Worm (Caenorhabditis elegans): ENCODE results near the gene C04E6.4.

The C04E6.4 gene

ce11 chrV:5888820-5889219 is 18.4 kb upstream of the C04E6.4 start:
- TF ChIP-seq ceh-18 (tag; optimal IDR thresholded peaks at IDR 0.05) (no peak), fax-1 (tag; optimal IDR thresholded peaks at IDR 0.05) (no peak), C08G9.2 (tag; optimal IDR thresholded peaks at IDR 0.05) (no peak), ceh-19 (GFP tag; optimal IDR thresholded peaks at IDR 0.05) (no peak), T23F11.4 (GFP tag; optimal IDR thresholded peaks at IDR 0.05) (no peak), ceh-22 (tag; optimal IDR thresholded peaks at IDR 0.05) (no peak), che-1 (tag; optimal IDR thresholded peaks at IDR 0.05) (no peak), ahr-1 (tag; optimal IDR thresholded peaks at IDR 0.05) (no peak), unc-42 (tag; optimal IDR thresholded peaks at IDR 0.05) (no peak), sox-2 (GFP tag; IDR thresholded peaks at IDR 0.05) (no peak), pag-3 (tag; optimal IDR thresholded peaks at IDR 0.05; ENCODE audit: borderline replicate concordance) (no peak), hlh-15 (tag; optimal IDR thresholded peaks at IDR 0.05) (no peak), pha-2 (tag; optimal IDR thresholded peaks at IDR 0.05) (no peak), hlh-13 (GFP tag; optimal IDR thresholded peaks at IDR 0.05) (no peak)

- no peak for TF ChIP-seq fkh-10 (GFP tag; optimal IDR thresholded peaks at IDR 0.05)
- no peak for TF ChIP-seq lim-6 (tag; optimal IDR thresholded peaks at IDR 0.05)
- TF ChIP-seq eyg-1 (tag; optimal IDR thresholded peaks at IDR 0.05), result no peak
- TF ChIP-seq tbx-7 (tag; optimal IDR thresholded peaks at IDR 0.05), result no peak
- no peak for TF ChIP-seq pros-1 (tag; optimal IDR thresholded peaks at IDR 0.05)
- no peak for TF ChIP-seq ztf-16 (tag; optimal IDR thresholded peaks at IDR 0.05)
- TF ChIP-seq ceh-6 (GFP tag; optimal IDR thresholded peaks at IDR 0.05), result no peak
- no peak for TF ChIP-seq T23F11.4 (GFP tag; optimal IDR thresholded peaks at IDR 0.05)
- TF ChIP-seq K09A11.1 (tag; optimal IDR thresholded peaks at IDR 0.05; ENCODE audit: insufficient read depth), result no peak
- TF ChIP-seq dmd-4 (tag; optimal IDR thresholded peaks at IDR 0.05; ENCODE audit: borderline replicate concordance), result no peak
- no peak for TF ChIP-seq unc-3 (GFP tag; conservative IDR thresholded peaks at IDR 0.05)
- no peak for TF ChIP-seq unc-3 (tag; optimal IDR thresholded peaks at IDR 0.05)
- no peak for TF ChIP-seq ceh-48 (tag; optimal IDR thresholded peaks at IDR 0.05)
- TF ChIP-seq syd-9 (tag; optimal IDR thresholded peaks at IDR 0.05), result no peak
These were observed 16.0 kb upstream of the C04E6.4 start for ce11 chrV:5891204-5891603.

ce11 chrV:5893015-5893414 is 14.2 kb upstream of the C04E6.4 start, which contains the start of gene C04E6.7:
Gene C04E6.7 (plus strand): TSS chrV:5893315.
- TF ChIP-seq ceh-19 (GFP tag; optimal IDR thresholded peaks at IDR 0.05) (no peak), npax-4 (tag; optimal IDR thresholded peaks at IDR 0.05) (no peak), pros-1 (tag; optimal IDR thresholded peaks at IDR 0.05) (no peak), lim-6 (tag; optimal IDR thresholded peaks at IDR 0.05) (no peak), ceh-2 (tag; optimal IDR thresholded peaks at IDR 0.05) (no peak), ceh-48 (tag; optimal IDR thresholded peaks at IDR 0.05) (no peak), tbx-2 (tag; optimal IDR thresholded peaks at IDR 0.05) (no peak), ahr-1 (tag; optimal IDR thresholded peaks at IDR 0.05) (no peak), hlh-6 (tag; optimal IDR thresholded peaks at IDR 0.05) (no peak), zip-5 (tag; optimal IDR thresholded peaks at IDR 0.05) (no peak), dmd-4 (tag; optimal IDR thresholded peaks at IDR 0.05; ENCODE audit: borderline replicate concordance) (no peak), ceh-45 (GFP tag; IDR thresholded peaks at IDR 0.05) (no peak), ttx-3 (tag; optimal IDR thresholded peaks at IDR 0.05) (no peak), lin-11 (tag; optimal IDR thresholded peaks at IDR 0.05) (no peak), unc-3 (GFP tag; conservative IDR thresholded peaks at IDR 0.05) (no peak), unc-3 (tag; optimal IDR thresholded peaks at IDR 0.05) (no peak), nhr-232 (tag; optimal IDR thresholded peaks at IDR 0.05) (no peak), K09A11.1 (tag; optimal IDR thresholded peaks at IDR 0.05; ENCODE audit: insufficient read depth) (no peak), hlh-30 (tag; optimal IDR thresholded peaks at IDR 0.05; ENCODE audit: insufficient read depth) (no peak), elt-2 (tag; optimal IDR thresholded peaks at IDR 0.05) (no peak), K02D7.2 (tag; optimal IDR thresholded peaks at IDR 0.05) (no peak)

Measured in whole organism, late embryonic.